Worm (Caenorhabditis elegans) whole organism, early embryonic: ENCODE results near the gene rip-1.

ENCODE experiments used
- B0310.2 ChIP-seq: sonication (generic microtip); optimal IDR thresholded peaks from 2 replicates; lab custom pipeline; 2016; ENCODE audit warnings: mild to moderate bottlenecking, missing genetic modification characterization, missing compliant biosample characterization
- F13C5.2 ChIP-seq: sonication (generic microtip); optimal IDR thresholded peaks from 2 replicates; lab custom pipeline; 2017; ENCODE audit warnings: mild to moderate bottlenecking, missing genetic modification characterization, inconsistent platforms, missing compliant biosample characterization
- aly-1 ChIP-seq: sonication (generic microtip); optimal IDR thresholded peaks from 2 replicates; lab custom pipeline; 2016; ENCODE audit warnings: missing genetic modification characterization, missing compliant biosample characterization
- ama-1 ChIP-seq: fragments of 150-350 bp; optimal IDR thresholded peaks from 2 replicates; lab custom pipeline; 2014
- ceh-13 ChIP-seq: fragments of 200-800 bp; sonication (Bioruptor generic); optimal IDR thresholded peaks from 2 replicates; lab custom pipeline; 2018; ENCODE audit warnings: mild to moderate bottlenecking, missing genetic modification characterization, missing compliant biosample characterization
- ceh-36 ChIP-seq: sonication (generic microtip); optimal IDR thresholded peaks from 2 replicates; lab custom pipeline; 2016; ENCODE audit warnings: missing genetic modification characterization, inconsistent platforms, missing compliant biosample characterization
- ets-7 ChIP-seq: sonication (generic microtip); optimal IDR thresholded peaks from 2 replicates; lab custom pipeline; 2016; ENCODE audit warnings: missing genotype, missing genetic modification characterization, missing compliant biosample characterization
- flt-1 ChIP-seq: fragments of 200-800 bp; sonication (Bioruptor generic); IDR thresholded peaks from 2 replicates; pipeline ENCODE4 v1.3.6; 2022; ENCODE audit warnings: missing genetic modification characterization, missing compliant biosample characterization
- hmbx-1 ChIP-seq: sonication (generic microtip); optimal IDR thresholded peaks from 2 replicates; lab custom pipeline; 2016; ENCODE audit warnings: mild to moderate bottlenecking, missing genetic modification characterization, missing compliant biosample characterization
- hmg-4 ChIP-seq: fragments of 200-800 bp; sonication (Bioruptor generic); optimal IDR thresholded peaks from 2 replicates; lab custom pipeline; 2018; ENCODE audit warnings: mild to moderate bottlenecking, missing genetic modification characterization, missing compliant biosample characterization
- hnd-1 ChIP-seq: sonication (generic microtip); optimal IDR thresholded peaks from 2 replicates; lab custom pipeline; 2016; ENCODE audit warnings: missing genetic modification characterization, missing compliant biosample characterization
- pes-1 ChIP-seq: fragments of 200-800 bp; sonication (Bioruptor generic); IDR thresholded peaks from 2 replicates; pipeline ENCODE4 v1.3.6; 2022; ENCODE audit warnings: missing genetic modification reagents, missing genetic modification characterization, missing compliant biosample characterization
- scrt-1 ChIP-seq: fragments of 200-800 bp; sonication (Bioruptor generic); IDR thresholded peaks from 2 replicates; pipeline ENCODE4 v1.3.6; 2022; ENCODE audit warnings: missing genetic modification characterization, missing compliant biosample characterization
- sea-1 ChIP-seq: fragments of 200-800 bp; sonication (Bioruptor generic); conservative IDR thresholded peaks from 2 replicates; pipeline ENCODE4 v1.3.6; 2022; ENCODE audit warnings: missing genetic modification characterization, missing compliant biosample characterization
- tbx-11 ChIP-seq: fragments of 200-800 bp; sonication (Bioruptor generic); IDR thresholded peaks from 2 replicates; pipeline ENCODE4 v1.3.6; 2022; ENCODE audit warnings: missing genetic modification characterization, missing compliant biosample characterization
- tbx-37 ChIP-seq: fragments of 200-800 bp; sonication (Bioruptor generic); conservative IDR thresholded peaks from 2 replicates; pipeline ENCODE4 v1.3.6; 2022; ENCODE audit warnings: missing genetic modification reagents, missing genetic modification characterization, missing compliant biosample characterization
- tra-4 ChIP-seq: sonication (generic microtip); optimal IDR thresholded peaks from 2 replicates; lab custom pipeline; 2017; ENCODE audit warnings: missing genetic modification characterization, missing compliant biosample characterization

Gene rip-1

ce11 chrIII:10290541-10290940 lies 32.0 kb upstream of the rip-1 start:
- TF ChIP-seq ets-7 = no peak
- no peak for TF ChIP-seq flt-1
- no peak for TF ChIP-seq aly-1 (tag; lab: Kevin White, UChicago)
- no peak for TF ChIP-seq ceh-13 (GFP tag; lab: Kevin White, UChicago)
- no peak for TF ChIP-seq hnd-1 (tag; lab: Kevin White, UChicago)
- TF ChIP-seq sea-1 = no peak
- TF ChIP-seq ama-1 (lab: Kevin White, UChicago) = no peak
- TF ChIP-seq ceh-36 (tag; lab: Kevin White, UChicago) = no peak
- no peak for TF ChIP-seq tra-4 (tag; lab: Kevin White, UChicago)
- no peak for TF ChIP-seq hmg-4 (GFP tag; lab: Kevin White, UChicago)
- TF ChIP-seq tbx-11 (GFP tag; lab: Robert Waterston, UW) = no peak

DNA sequence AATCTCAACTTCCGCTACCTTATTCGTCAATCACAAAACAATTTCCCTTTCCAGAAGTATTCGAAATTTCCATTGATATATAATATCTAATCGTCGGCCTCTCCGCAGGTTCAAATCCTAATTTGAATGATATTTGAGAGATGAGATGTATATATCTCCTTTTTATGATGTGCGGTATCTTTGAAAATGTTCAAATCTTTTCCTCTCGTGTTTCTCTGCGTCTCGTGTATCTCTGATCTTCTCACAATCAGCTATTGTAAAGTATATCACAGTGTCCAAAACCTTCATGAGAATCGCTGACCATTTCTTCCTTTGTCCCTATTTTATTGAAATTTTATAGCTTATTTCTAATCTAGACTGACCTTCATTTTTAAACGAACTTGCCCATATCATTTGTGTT lies 31.2 kb upstream of the rip-1 start:
- no peak for TF ChIP-seq ama-1 (lab: Kevin White, UChicago)
- no peak for TF ChIP-seq ceh-13 (GFP tag; lab: Kevin White, UChicago)
- no peak for TF ChIP-seq ceh-36 (tag; lab: Kevin White, UChicago)
- no peak for TF ChIP-seq tbx-11 (GFP tag; lab: Robert Waterston, UW)
- TF ChIP-seq tbx-37 (GFP tag; lab: Robert Waterston, UW) = no peak
- no peak for TF ChIP-seq tra-4 (tag; lab: Kevin White, UChicago)
- no peak for TF ChIP-seq flt-1
- TF ChIP-seq ets-7 = no peak
- TF ChIP-seq hmbx-1 = no peak
- TF ChIP-seq hmg-4 (GFP tag; lab: Kevin White, UChicago) = no peak
- no peak for TF ChIP-seq hnd-1 (tag; lab: Kevin White, UChicago)
- no peak for TF ChIP-seq pes-1 (GFP tag; lab: Robert Waterston, UW)
- TF ChIP-seq scrt-1 (GFP tag; lab: Robert Waterston, UW) = no peak
- TF ChIP-seq F13C5.2 (tag; lab: Kevin White, UChicago) = no peak
- TF ChIP-seq B0310.2 = no peak
- no peak for TF ChIP-seq aly-1 (tag; lab: Kevin White, UChicago)
- no peak for TF ChIP-seq sea-1

- TF ChIP-seq hnd-1 (tag; lab: Kevin White, UChicago) (no peak), ets-7 (no peak), ceh-13 (GFP tag; lab: Kevin White, UChicago) (no peak), ama-1 (lab: Kevin White, UChicago) (no peak), tbx-37 (GFP tag; lab: Robert Waterston, UW) (no peak), tra-4 (tag; lab: Kevin White, UChicago) (no peak)
These were observed 27.1 kb upstream of the rip-1 start, which contains the start of gene K10G9.2 for ce11 chrIII:10285623-10286022. Gene K10G9.2, plus strand, starts transcription at chrIII:10285923.

DNA sequence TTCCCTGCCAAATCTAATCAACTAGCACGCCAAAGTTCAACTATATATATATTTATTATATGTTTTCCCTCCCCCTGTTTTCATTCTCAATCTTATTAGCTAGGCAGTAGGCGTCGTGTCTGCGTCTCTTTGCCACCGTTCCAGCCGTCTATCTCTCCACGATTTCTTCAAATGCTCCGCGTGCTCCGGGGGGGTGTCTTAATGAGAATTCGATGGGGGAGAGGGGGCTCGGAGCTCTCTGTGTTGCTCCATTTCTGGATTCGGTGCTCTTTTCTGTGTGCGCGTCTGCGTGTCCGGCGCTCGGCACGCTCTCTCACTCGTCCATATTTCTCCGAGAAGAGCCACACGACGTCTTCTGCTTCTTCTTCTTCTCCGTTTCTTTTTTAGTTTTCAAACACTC lies 25.7 kb upstream of the rip-1 start:
- TF ChIP-seq ets-7 = no peak
- TF ChIP-seq hmg-4 (GFP tag; lab: Kevin White, UChicago) = no peak
- no peak for TF ChIP-seq ama-1 (lab: Kevin White, UChicago)
- TF ChIP-seq aly-1 (tag; lab: Kevin White, UChicago) = no peak
- no peak for TF ChIP-seq pes-1 (GFP tag; lab: Robert Waterston, UW)
- TF ChIP-seq tbx-11 (GFP tag; lab: Robert Waterston, UW) = no peak
- TF ChIP-seq tra-4 (tag; lab: Kevin White, UChicago) = no peak
- TF ChIP-seq hmbx-1 = no peak
- TF ChIP-seq scrt-1 (GFP tag; lab: Robert Waterston, UW) = no peak
- TF ChIP-seq ceh-36 (tag; lab: Kevin White, UChicago) = no peak
- no peak for TF ChIP-seq hnd-1 (tag; lab: Kevin White, UChicago)
- no peak for TF ChIP-seq B0310.2
- TF ChIP-seq flt-1 = no peak
- no peak for TF ChIP-seq F13C5.2 (tag; lab: Kevin White, UChicago)
- no peak for TF ChIP-seq ceh-13 (GFP tag; lab: Kevin White, UChicago)

ce11 chrIII:10278826-10279225 lies 20.3 kb upstream of the rip-1 start, which contains the start of gene pad-2:
Gene pad-2, plus strand, starts transcription at chrIII:10279126.
- TF ChIP-seq B0310.2 = no peak
- no peak for TF ChIP-seq scrt-1 (GFP tag; lab: Robert Waterston, UW)
- TF ChIP-seq hmbx-1 = no peak
- no peak for TF ChIP-seq hnd-1 (tag; lab: Kevin White, UChicago)
- TF ChIP-seq tra-4 (tag; lab: Kevin White, UChicago) = no peak
- no peak for TF ChIP-seq ama-1 (lab: Kevin White, UChicago)
- no peak for TF ChIP-seq pes-1 (GFP tag; lab: Robert Waterston, UW)
- TF ChIP-seq sea-1 = no peak

DNA sequence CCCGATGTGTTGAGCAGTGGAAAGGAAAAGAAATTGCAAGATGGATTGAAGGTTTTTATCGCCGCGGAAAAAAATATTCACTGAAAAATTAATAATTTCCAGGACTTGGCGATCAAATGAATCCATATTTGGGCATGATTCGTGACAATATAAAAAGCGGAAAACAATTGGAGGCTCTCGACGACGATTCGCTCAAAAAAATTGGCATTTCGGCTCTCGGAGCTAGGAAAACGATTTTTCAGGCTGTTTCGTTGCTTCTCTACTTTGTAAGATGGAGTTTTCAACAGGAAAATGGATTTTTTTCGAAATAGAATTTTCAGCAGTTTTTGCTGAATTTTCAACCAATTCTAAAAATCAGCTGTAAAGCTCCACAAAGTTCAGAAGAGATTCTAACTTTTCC lies 13.3 kb upstream of the rip-1 start:
- no peak for TF ChIP-seq flt-1
- no peak for TF ChIP-seq hmbx-1
- no peak for TF ChIP-seq ama-1 (lab: Kevin White, UChicago)
- TF ChIP-seq hmg-4 (GFP tag; lab: Kevin White, UChicago) = no peak
- no peak for TF ChIP-seq sea-1
- no peak for TF ChIP-seq scrt-1 (GFP tag; lab: Robert Waterston, UW)
- TF ChIP-seq aly-1 (tag; lab: Kevin White, UChicago) = no peak
- no peak for TF ChIP-seq tbx-11 (GFP tag; lab: Robert Waterston, UW)
- TF ChIP-seq ceh-13 (GFP tag; lab: Kevin White, UChicago) = no peak
- TF ChIP-seq tra-4 (tag; lab: Kevin White, UChicago) = no peak
- TF ChIP-seq F13C5.2 (tag; lab: Kevin White, UChicago) = no peak

ce11 chrIII:10270778-10271307 lies 12.3 kb upstream of the rip-1 start, which contains the start of gene cnk-1:
Gene cnk-1, plus strand, starts transcription at chrIII:10271257.
- TF ChIP-seq sea-1 (0 out of 2 replicates have a peak, but pooled peaks have one; percentile 54), flt-1 (peak; percentile 55; the same call in 1 of the 2 replicates), pes-1 (GFP tag; lab: Robert Waterston, UW) (peak; percentile 82), tbx-37 (GFP tag; lab: Robert Waterston, UW) (peak; percentile 77), hnd-1 (tag; lab: Kevin White, UChicago) (no peak), tbx-11 (GFP tag; lab: Robert Waterston, UW) (0 out of 2 replicates have a peak, but pooled peaks have one; percentile 34), F13C5.2 (tag; lab: Kevin White, UChicago) (peak; percentile 49), ama-1 (lab: Kevin White, UChicago) (no peak), hmbx-1 (no peak), scrt-1 (GFP tag; lab: Robert Waterston, UW) (peak; percentile 63; the same call in 1 of the 2 replicates), hmg-4 (GFP tag; lab: Kevin White, UChicago) (peak; percentile 3), aly-1 (tag; lab: Kevin White, UChicago) (no peak), tra-4 (tag; lab: Kevin White, UChicago) (no peak)
